Fruit fly (Drosophila melanogaster) whole organism, prepupa: ENCODE results near the gene P5CDh2.

Experiments
- CG11294 ChIP-seq: fragments of 200-800 bp; sonication (Bioruptor generic); IDR thresholded peaks from 2 replicates; pipeline ENCODE4 v1.3.6; 2022; ENCODE audit warnings: missing biosample characterization, missing genetic modification characterization
- CG11902 ChIP-seq: fragments of 200-800 bp; sonication (Bioruptor generic); optimal IDR thresholded peaks from 3 replicates; lab custom pipeline; 2016; ENCODE audit warnings: missing biosample characterization, missing genetic modification characterization
- CG16779 ChIP-seq: fragments of 200-800 bp; sonication (Bioruptor generic); optimal IDR thresholded peaks from 3 replicates; lab custom pipeline; 2017; ENCODE audit warnings: missing biosample characterization, mild to moderate bottlenecking, missing genetic modification characterization
- CG6808 ChIP-seq: fragments of 200-800 bp; sonication (Bioruptor generic); optimal IDR thresholded peaks from 3 replicates; lab custom pipeline; 2017; ENCODE audit warnings: missing biosample characterization, missing genetic modification characterization, mild to moderate bottlenecking, moderate library complexity, missing genetic modification reagents
- CG8319 ChIP-seq: fragments of 200-800 bp; sonication (Bioruptor generic); optimal IDR thresholded peaks from 3 replicates; lab custom pipeline; 2016; ENCODE audit warnings: missing biosample characterization, missing genetic modification characterization
- Eip78C ChIP-seq: fragments of 200-800 bp; sonication (Bioruptor generic); peaks from one replicate; lab custom pipeline; 2016; ENCODE audit warnings: missing biosample characterization, missing genetic modification characterization
- Hr39 ChIP-seq: fragments of 200-800 bp; sonication (Bioruptor generic); optimal IDR thresholded peaks from 2 replicates; lab custom pipeline; 2016; ENCODE audit warnings: missing biosample characterization, missing genetic modification characterization
- Hr4 ChIP-seq: fragments of 200-800 bp; sonication (Bioruptor generic); optimal IDR thresholded peaks from 3 replicates; lab custom pipeline; 2016; ENCODE audit warnings: missing biosample characterization, missing genetic modification characterization
- Met ChIP-seq: fragments of 200-800 bp; sonication (Bioruptor generic); optimal IDR thresholded peaks from 3 replicates; lab custom pipeline; 2016; ENCODE audit warnings: missing biosample characterization, missing genetic modification characterization
- Smox ChIP-seq: fragments of 200-800 bp; sonication (Bioruptor generic); optimal IDR thresholded peaks from 3 replicates; lab custom pipeline; 2016; ENCODE audit warnings: missing biosample characterization, missing genetic modification characterization
- Sox14 ChIP-seq: fragments of 200-800 bp; sonication (Bioruptor generic); optimal IDR thresholded peaks from 3 replicates; lab custom pipeline; 2016; ENCODE audit warnings: missing biosample characterization, missing genetic modification characterization
- acj6 ChIP-seq: fragments of 200-800 bp; sonication (Bioruptor generic); optimal IDR thresholded peaks from 3 replicates; lab custom pipeline; 2016; ENCODE audit warnings: missing biosample characterization, missing genetic modification characterization
- eg ChIP-seq: fragments of 200-800 bp; sonication (Bioruptor generic); IDR thresholded peaks from 3 replicates; pipeline ENCODE4 v1.3.6; 2022; ENCODE audit warnings: missing biosample characterization, missing genetic modification characterization
- spab ChIP-seq: fragments of 200-800 bp; sonication (Bioruptor generic); optimal IDR thresholded peaks from 2 replicates; lab custom pipeline; 2017; ENCODE audit warnings: missing biosample characterization, mild to moderate bottlenecking, missing genetic modification characterization, missing genetic modification reagents

DNA sequence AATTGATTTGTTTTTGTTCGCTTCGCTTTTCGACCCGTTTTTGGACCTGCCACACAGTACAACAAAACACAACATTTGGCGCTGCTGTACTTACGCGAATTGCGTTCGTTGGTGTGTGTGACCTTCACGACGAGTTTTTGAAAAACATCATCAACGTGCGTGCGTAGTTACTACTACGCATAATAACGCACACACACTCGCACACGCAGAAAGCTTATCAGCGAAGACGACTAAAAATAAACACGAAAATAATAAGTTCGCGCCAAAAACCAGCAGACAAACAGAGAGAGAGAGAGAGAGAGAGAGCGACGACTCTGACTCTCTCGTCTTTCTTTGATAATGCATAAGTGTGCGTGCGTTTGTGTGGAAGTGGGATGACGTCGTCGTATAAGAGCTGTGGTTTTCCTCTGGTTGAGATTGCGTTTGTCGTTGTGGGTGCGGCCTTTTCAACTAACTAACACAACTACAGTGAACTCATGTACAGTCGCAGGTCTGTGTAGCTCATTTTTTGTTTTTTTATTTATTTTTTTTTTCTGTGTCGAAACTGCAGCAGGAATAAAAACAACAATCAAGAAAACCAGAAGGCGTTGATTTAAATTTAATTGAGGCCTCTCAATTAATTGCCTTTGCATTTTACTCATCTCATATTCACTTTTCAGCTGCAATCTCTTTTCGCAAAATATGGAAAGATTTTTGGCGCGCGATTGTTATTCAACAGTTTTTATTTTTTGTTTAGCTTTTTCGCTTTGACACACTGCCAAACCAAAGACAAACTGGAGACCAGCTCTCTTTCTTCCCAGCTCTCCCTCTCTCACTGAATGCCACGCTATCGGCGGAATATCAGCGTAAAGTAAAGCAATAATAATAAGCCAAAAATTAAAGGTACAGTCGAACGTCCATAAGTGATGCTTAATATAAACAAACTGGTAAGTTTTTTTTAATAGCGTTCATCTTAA, 23.8 kb upstream of the P5CDh2 start:
- TF ChIP-seq Sox14 (GFP tag; lab: Kevin White, UChicago) = peak; percentile 38
- TF ChIP-seq CG11902 (GFP tag; lab: Kevin White, UChicago) = no peak
- TF ChIP-seq acj6 (GFP tag; lab: Kevin White, UChicago) = no peak
- TF ChIP-seq Hr39 (GFP tag; lab: Kevin White, UChicago) = no peak
- TF ChIP-seq spab (GFP tag; lab: Kevin White, UChicago) = peak; percentile 58
- peak; percentile 11 for TF ChIP-seq Smox (GFP tag; lab: Kevin White, UChicago)
- TF ChIP-seq CG16779 (tag; lab: Kevin White, UChicago) = peak; percentile 42
- peak; percentile 29 for TF ChIP-seq Hr4
- peak; percentile 79 for TF ChIP-seq Eip78C (GFP tag; lab: Kevin White, UChicago)
- peak; percentile 34 for TF ChIP-seq Met
- no peak for TF ChIP-seq CG11294
- TF ChIP-seq CG6808 = peak; percentile 70
- peak; percentile 81 for TF ChIP-seq eg (GFP tag; lab: Robert Waterston, UW)
- TF ChIP-seq CG8319 (GFP tag; lab: Kevin White, UChicago) = peak; percentile 29
